Worm (Caenorhabditis elegans) whole organism, early embryonic: Measurements from ENCODE around the gene F37A8.1.

Experiments
- B0310.2 ChIP-seq: sonication (generic microtip); optimal IDR thresholded peaks from 2 replicates; lab custom pipeline; 2016; ENCODE audit warnings: mild to moderate bottlenecking, missing genetic modification characterization, missing compliant biosample characterization
- F13C5.2 ChIP-seq: sonication (generic microtip); optimal IDR thresholded peaks from 2 replicates; lab custom pipeline; 2017; ENCODE audit warnings: mild to moderate bottlenecking, missing genetic modification characterization, inconsistent platforms, missing compliant biosample characterization
- aly-1 ChIP-seq: sonication (generic microtip); optimal IDR thresholded peaks from 2 replicates; lab custom pipeline; 2016; ENCODE audit warnings: missing genetic modification characterization, missing compliant biosample characterization
- ama-1 ChIP-seq: fragments of 150-350 bp; optimal IDR thresholded peaks from 2 replicates; lab custom pipeline; 2014
- ceh-13 ChIP-seq: fragments of 200-800 bp; sonication (Bioruptor generic); optimal IDR thresholded peaks from 2 replicates; lab custom pipeline; 2018; ENCODE audit warnings: mild to moderate bottlenecking, missing genetic modification characterization, missing compliant biosample characterization
- ceh-36 ChIP-seq: sonication (generic microtip); optimal IDR thresholded peaks from 2 replicates; lab custom pipeline; 2016; ENCODE audit warnings: missing genetic modification characterization, inconsistent platforms, missing compliant biosample characterization
- ets-7 ChIP-seq: sonication (generic microtip); optimal IDR thresholded peaks from 2 replicates; lab custom pipeline; 2016; ENCODE audit warnings: missing genotype, missing genetic modification characterization, missing compliant biosample characterization
- flt-1 ChIP-seq: fragments of 200-800 bp; sonication (Bioruptor generic); IDR thresholded peaks from 2 replicates; pipeline ENCODE4 v1.3.6; 2022; ENCODE audit warnings: missing genetic modification characterization, missing compliant biosample characterization
- hmbx-1 ChIP-seq: sonication (generic microtip); optimal IDR thresholded peaks from 2 replicates; lab custom pipeline; 2016; ENCODE audit warnings: mild to moderate bottlenecking, missing genetic modification characterization, missing compliant biosample characterization
- hmg-4 ChIP-seq: fragments of 200-800 bp; sonication (Bioruptor generic); optimal IDR thresholded peaks from 2 replicates; lab custom pipeline; 2018; ENCODE audit warnings: mild to moderate bottlenecking, missing genetic modification characterization, missing compliant biosample characterization
- hnd-1 ChIP-seq: sonication (generic microtip); optimal IDR thresholded peaks from 2 replicates; lab custom pipeline; 2016; ENCODE audit warnings: missing genetic modification characterization, missing compliant biosample characterization
- pes-1 ChIP-seq: fragments of 200-800 bp; sonication (Bioruptor generic); IDR thresholded peaks from 2 replicates; pipeline ENCODE4 v1.3.6; 2022; ENCODE audit warnings: missing genetic modification reagents, missing genetic modification characterization, missing compliant biosample characterization
- scrt-1 ChIP-seq: fragments of 200-800 bp; sonication (Bioruptor generic); IDR thresholded peaks from 2 replicates; pipeline ENCODE4 v1.3.6; 2022; ENCODE audit warnings: missing genetic modification characterization, missing compliant biosample characterization
- sea-1 ChIP-seq: fragments of 200-800 bp; sonication (Bioruptor generic); conservative IDR thresholded peaks from 2 replicates; pipeline ENCODE4 v1.3.6; 2022; ENCODE audit warnings: missing genetic modification characterization, missing compliant biosample characterization
- tbx-11 ChIP-seq: fragments of 200-800 bp; sonication (Bioruptor generic); IDR thresholded peaks from 2 replicates; pipeline ENCODE4 v1.3.6; 2022; ENCODE audit warnings: missing genetic modification characterization, missing compliant biosample characterization
- tbx-37 ChIP-seq: fragments of 200-800 bp; sonication (Bioruptor generic); conservative IDR thresholded peaks from 2 replicates; pipeline ENCODE4 v1.3.6; 2022; ENCODE audit warnings: missing genetic modification reagents, missing genetic modification characterization, missing compliant biosample characterization
- tra-4 ChIP-seq: sonication (generic microtip); optimal IDR thresholded peaks from 2 replicates; lab custom pipeline; 2017; ENCODE audit warnings: missing genetic modification characterization, missing compliant biosample characterization

The F37A8.1 gene

DNA sequence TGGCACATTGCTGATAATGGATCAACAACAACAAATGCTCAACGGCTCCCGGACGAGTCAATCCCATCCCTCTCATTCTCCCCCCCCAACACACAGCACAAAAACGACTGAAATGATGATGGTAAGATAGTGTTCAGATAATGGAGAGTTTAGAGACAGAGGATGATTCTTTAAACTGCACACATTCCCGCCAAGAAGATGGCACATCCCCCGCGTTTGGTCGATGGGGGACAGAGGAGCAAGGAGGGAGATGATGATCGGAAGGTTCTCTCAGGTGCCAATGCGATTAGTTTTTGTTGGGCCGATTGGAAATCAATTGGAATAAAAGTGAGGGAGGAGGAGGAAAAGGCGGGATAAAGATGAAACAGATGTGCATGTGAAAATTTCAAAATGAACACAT is 786 bp upstream of the F37A8.1 start:
- TF ChIP-seq ets-7 (tag; lab: Kevin White, UChicago), result no peak
- no peak for TF ChIP-seq hmbx-1 (tag; lab: Kevin White, UChicago)
- TF ChIP-seq ceh-36, result no peak
- TF ChIP-seq tbx-37 (GFP tag; lab: Robert Waterston, UW), result no peak
- no peak for TF ChIP-seq aly-1 (tag; lab: Kevin White, UChicago)
- TF ChIP-seq F13C5.2 (tag; lab: Kevin White, UChicago), result no peak
- TF ChIP-seq tbx-11 (GFP tag; lab: Robert Waterston, UW), result no peak
- TF ChIP-seq pes-1 (GFP tag; lab: Robert Waterston, UW), result no peak
- no peak for TF ChIP-seq flt-1
- no peak for TF ChIP-seq hnd-1 (tag; lab: Kevin White, UChicago)
- TF ChIP-seq sea-1 (GFP tag; lab: Robert Waterston, UW), result no peak
- no peak for TF ChIP-seq ama-1 (lab: Kevin White, UChicago)
- no peak for TF ChIP-seq hmg-4 (GFP tag; lab: Kevin White, UChicago)
- TF ChIP-seq B0310.2 (tag; lab: Kevin White, UChicago), result no peak

DNA sequence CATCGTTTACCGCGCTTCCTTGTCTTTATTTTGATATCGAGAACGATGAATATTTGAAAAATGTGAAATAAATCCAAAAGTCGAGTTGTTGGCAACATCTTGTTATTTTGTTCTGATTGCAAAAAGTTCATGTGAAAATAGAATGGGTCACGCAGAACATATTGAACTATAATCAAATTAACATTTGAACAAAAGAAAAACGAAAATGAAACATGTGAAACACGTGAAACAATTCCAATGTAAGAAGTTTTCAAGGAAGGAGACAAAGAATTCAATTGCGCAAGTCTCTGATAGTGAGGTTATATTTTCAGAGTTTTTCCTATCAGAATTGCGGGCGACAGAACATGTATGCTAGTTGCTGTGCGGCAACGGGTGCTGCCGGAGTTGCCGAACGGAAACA is 3.2 kb downstream of the F37A8.1 start, which contains the start of gene F37A8.2:
TSS of gene F37A8.2 (minus strand) at position 101 of the 400 bp plus-strand sequence.
- no peak for TF ChIP-seq B0310.2 (tag; lab: Kevin White, UChicago)

DNA sequence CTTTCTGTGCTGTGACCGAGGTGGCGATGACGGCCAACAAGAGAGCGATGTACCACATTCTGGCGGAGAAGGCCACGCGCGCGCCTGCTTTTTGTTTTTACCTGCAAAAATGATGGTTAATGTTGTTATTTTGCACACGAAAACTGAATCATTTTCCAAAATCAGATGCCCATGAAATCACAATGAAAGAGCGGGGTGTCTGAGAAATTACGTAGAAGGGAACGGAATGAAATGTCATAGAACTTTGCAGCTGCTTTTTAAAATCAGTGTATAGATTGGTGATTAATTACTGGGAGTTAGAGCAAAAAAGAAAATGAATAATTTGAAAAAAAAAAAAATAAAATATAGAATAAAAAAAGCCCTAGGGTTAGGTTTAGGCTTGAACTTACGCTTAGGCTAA is 7.6 kb downstream of the F37A8.1 start, which contains the start of gene npl-10:
TSS of gene npl-10 (minus strand) at position 101 of the 400 bp plus-strand sequence.
- TF ChIP-seq hmbx-1 (tag; lab: Kevin White, UChicago) (no peak), sea-1 (GFP tag; lab: Robert Waterston, UW) (no peak), aly-1 (tag; lab: Kevin White, UChicago) (no peak), ets-7 (tag; lab: Kevin White, UChicago) (no peak), tbx-11 (GFP tag; lab: Robert Waterston, UW) (no peak), F13C5.2 (tag; lab: Kevin White, UChicago) (no peak), tbx-37 (GFP tag; lab: Robert Waterston, UW) (no peak), ama-1 (lab: Kevin White, UChicago) (no peak)

DNA sequence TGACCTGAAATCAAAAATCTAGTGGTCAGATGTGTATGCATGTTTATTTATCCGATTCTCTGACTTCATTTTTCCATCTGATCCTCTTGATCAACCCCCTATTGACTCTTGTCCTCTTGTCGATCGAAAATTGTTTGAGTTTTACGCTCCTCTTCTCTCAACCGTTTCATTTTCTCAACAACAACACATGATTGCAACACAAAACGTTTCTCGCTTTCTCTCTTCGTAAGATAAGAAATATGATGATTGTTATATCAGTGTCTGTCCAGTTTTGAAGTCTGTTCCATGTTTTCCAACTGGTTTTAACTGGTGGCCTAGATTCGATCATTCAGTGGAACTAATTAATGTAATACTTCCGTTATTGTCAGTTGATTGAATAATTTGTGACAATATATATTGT is 23.8 kb downstream of the F37A8.1 start:
- TF ChIP-seq hmg-4 (GFP tag; lab: Kevin White, UChicago), result no peak
- TF ChIP-seq tbx-11 (GFP tag; lab: Robert Waterston, UW), result no peak
- no peak for TF ChIP-seq scrt-1 (GFP tag; lab: Robert Waterston, UW)
- TF ChIP-seq sea-1 (GFP tag; lab: Robert Waterston, UW), result no peak
- TF ChIP-seq ets-7 (tag; lab: Kevin White, UChicago), result no peak
- no peak for TF ChIP-seq aly-1 (tag; lab: Kevin White, UChicago)
- no peak for TF ChIP-seq ceh-36
- TF ChIP-seq tra-4 (tag; lab: Kevin White, UChicago), result no peak
- no peak for TF ChIP-seq F13C5.2 (tag; lab: Kevin White, UChicago)
- TF ChIP-seq tbx-37 (GFP tag; lab: Robert Waterston, UW), result no peak
- no peak for TF ChIP-seq hnd-1 (tag; lab: Kevin White, UChicago)
- TF ChIP-seq B0310.2 (tag; lab: Kevin White, UChicago), result no peak
- TF ChIP-seq hmbx-1 (tag; lab: Kevin White, UChicago), result no peak
- no peak for TF ChIP-seq ceh-13 (GFP tag; lab: Kevin White, UChicago)
- TF ChIP-seq ama-1 (lab: Kevin White, UChicago), result no peak
- no peak for TF ChIP-seq flt-1
- no peak for TF ChIP-seq pes-1 (GFP tag; lab: Robert Waterston, UW)

DNA sequence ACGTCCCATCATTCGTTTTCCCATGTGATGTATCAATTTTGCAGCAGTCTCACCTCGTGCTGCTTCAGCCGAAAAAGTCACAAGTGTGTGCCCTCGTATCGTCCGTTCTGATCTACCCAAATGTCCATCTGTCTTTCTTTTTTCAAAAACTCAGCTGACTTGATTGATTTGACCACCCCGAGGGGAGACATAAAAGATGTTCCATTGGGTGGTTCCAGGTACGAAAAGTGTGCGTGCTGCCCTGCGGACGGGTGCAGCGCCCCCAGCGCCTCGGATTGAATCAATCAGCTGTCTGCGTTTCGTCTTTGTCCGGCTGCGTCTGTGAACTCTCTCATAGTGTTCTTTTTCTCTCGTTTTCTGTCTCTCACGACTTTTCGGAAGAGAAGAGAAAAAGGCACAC is 25.0 kb downstream of the F37A8.1 start:
- TF ChIP-seq flt-1 (no peak), tbx-37 (GFP tag; lab: Robert Waterston, UW) (no peak), aly-1 (tag; lab: Kevin White, UChicago) (no peak), ceh-36 (no peak), pes-1 (GFP tag; lab: Robert Waterston, UW) (no peak), B0310.2 (tag; lab: Kevin White, UChicago) (no peak), ceh-13 (GFP tag; lab: Kevin White, UChicago) (no peak), tbx-11 (GFP tag; lab: Robert Waterston, UW) (no peak), hmg-4 (GFP tag; lab: Kevin White, UChicago) (no peak), ama-1 (lab: Kevin White, UChicago) (no peak), tra-4 (tag; lab: Kevin White, UChicago) (no peak), sea-1 (GFP tag; lab: Robert Waterston, UW) (no peak), hnd-1 (tag; lab: Kevin White, UChicago) (no peak)

DNA sequence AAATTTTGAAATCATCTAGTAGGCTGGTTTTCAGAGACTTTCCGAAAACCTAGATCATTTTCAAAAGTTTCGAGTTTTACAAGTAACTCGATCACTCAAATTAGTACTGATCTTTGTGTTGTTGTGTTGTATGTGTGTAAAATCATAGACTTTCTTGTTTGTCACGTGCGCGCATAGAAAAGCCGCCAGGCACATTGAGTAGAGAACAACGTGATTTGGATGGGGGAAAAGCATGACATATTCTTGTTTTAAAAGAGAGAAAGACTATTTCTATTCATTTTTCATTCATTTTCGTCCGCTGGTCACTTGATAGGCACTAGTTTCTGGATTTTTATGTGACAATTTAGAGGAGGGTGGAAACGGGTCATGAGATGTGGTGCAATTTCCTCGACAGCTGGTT is 26.0 kb downstream of the F37A8.1 start:
- TF ChIP-seq hnd-1 (tag; lab: Kevin White, UChicago) (no peak), hmg-4 (GFP tag; lab: Kevin White, UChicago) (no peak), B0310.2 (tag; lab: Kevin White, UChicago) (no peak)

DNA sequence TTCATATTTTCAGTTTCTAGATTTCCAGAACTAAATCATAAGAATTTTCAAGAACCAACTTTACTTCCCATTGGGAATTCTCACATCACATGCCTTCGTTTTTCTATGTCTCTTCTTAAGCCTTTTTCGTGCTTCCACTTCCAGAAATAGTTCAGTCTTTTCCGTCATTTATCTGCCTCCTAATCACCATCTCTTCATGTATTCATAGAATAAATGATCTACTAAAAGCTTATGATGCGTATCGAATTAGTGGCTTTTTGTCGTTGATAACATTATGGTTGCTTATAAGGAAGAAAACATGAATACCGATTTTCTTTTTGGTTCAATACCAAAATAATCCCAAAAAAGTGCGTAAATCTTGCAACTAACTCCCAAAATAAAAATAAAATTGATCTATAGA is 26.6 kb downstream of the F37A8.1 start:
- TF ChIP-seq ceh-13 (GFP tag; lab: Kevin White, UChicago) (no peak), hmg-4 (GFP tag; lab: Kevin White, UChicago) (no peak), tbx-11 (GFP tag; lab: Robert Waterston, UW) (no peak), tbx-37 (GFP tag; lab: Robert Waterston, UW) (no peak), pes-1 (GFP tag; lab: Robert Waterston, UW) (no peak), flt-1 (no peak)

DNA sequence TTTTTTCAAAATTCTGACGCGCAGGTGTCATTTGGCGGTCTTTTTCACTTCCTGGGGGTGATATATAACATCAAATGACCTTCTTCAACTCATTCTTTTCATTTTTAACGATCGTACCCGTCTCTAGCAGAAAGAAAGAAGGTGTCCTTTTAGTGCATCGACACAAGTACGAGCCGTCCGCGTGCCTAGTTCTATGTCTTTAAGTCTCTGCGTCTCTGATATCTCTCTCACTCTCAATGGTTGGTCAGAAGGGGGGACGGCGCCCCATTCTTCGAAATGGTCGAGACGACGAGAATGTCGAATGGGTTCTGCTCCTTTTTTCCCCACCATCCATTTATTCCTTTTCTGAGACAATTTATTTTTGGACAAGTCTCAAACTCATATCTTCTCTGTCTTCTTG is 27.4 kb downstream of the F37A8.1 start:
- no peak for TF ChIP-seq aly-1 (tag; lab: Kevin White, UChicago)
- TF ChIP-seq flt-1, result no peak
- no peak for TF ChIP-seq F13C5.2 (tag; lab: Kevin White, UChicago)
- no peak for TF ChIP-seq hmg-4 (GFP tag; lab: Kevin White, UChicago)
- no peak for TF ChIP-seq ceh-36
